Fruit fly (Drosophila melanogaster) whole organism, embryonic: ENCODE results near the gene CG7509.

Experiments used
- Atf6 ChIP-seq: fragments of 200-800 bp; sonication (Bioruptor generic); IDR thresholded peaks from 2 replicates; pipeline ENCODE4 v1.3.6; 2022; ENCODE audit warnings: missing biosample characterization, missing genetic modification characterization
- Awh ChIP-seq: fragments of 200-800 bp; sonication (Bioruptor generic); IDR thresholded peaks from 2 replicates; pipeline ENCODE4, ENCODE4 v1.3.6; 2022; ENCODE audit warnings: missing biosample characterization, missing genetic modification characterization
- B-H2 ChIP-seq: fragments of 200-800 bp; sonication (Bioruptor generic); optimal IDR thresholded peaks from 2 replicates; lab custom pipeline; 2018; ENCODE audit warnings: missing biosample characterization, mild to moderate bottlenecking, missing genetic modification characterization
- CG12219 ChIP-seq: fragments of 200-800 bp; sonication (Bioruptor generic); optimal IDR thresholded peaks from 3 replicates; lab custom pipeline; 2018; ENCODE audit warnings: missing biosample characterization, mild to moderate bottlenecking, missing genetic modification characterization
- CG1647 ChIP-seq: fragments of 200-800 bp; sonication (Bioruptor generic); optimal IDR thresholded peaks from 3 replicates; lab custom pipeline; 2016; ENCODE audit warnings: missing biosample characterization, missing genetic modification characterization
- CG16813 ChIP-seq: fragments of 200-800 bp; sonication (Bioruptor generic); IDR thresholded peaks from 3 replicates; pipeline ENCODE4 v1.3.6; 2022; ENCODE audit warnings: missing biosample characterization, missing genetic modification characterization; ENCODE audit not compliant: partially characterized antibody
- CG16863 ChIP-seq: fragments of 200-800 bp; sonication (Bioruptor generic); optimal IDR thresholded peaks from 3 replicates; lab custom pipeline; 2016; ENCODE audit warnings: missing biosample characterization, missing genetic modification characterization
- CG17361 ChIP-seq: fragments of 200-800 bp; sonication (Bioruptor generic); IDR thresholded peaks from 3 replicates; pipeline ENCODE4 v1.3.6; 2022; ENCODE audit warnings: missing biosample characterization, missing genetic modification characterization
- CG18011 ChIP-seq: fragments of 200-800 bp; sonication (Bioruptor generic); optimal IDR thresholded peaks from 2 replicates; lab custom pipeline; 2017; ENCODE audit warnings: missing biosample characterization, missing genetic modification characterization, mild to moderate bottlenecking, moderate library complexity, missing genotype
- CG2116 ChIP-seq: fragments of 200-800 bp; sonication (Bioruptor generic); optimal IDR thresholded peaks from 3 replicates; lab custom pipeline; 2018; ENCODE audit warnings: missing biosample characterization, mild to moderate bottlenecking, missing genetic modification characterization
- CG2875 ChIP-seq: fragments of 200-800 bp; sonication (Bioruptor generic); optimal IDR thresholded peaks from 2 replicates; lab custom pipeline; 2017; ENCODE audit warnings: missing biosample characterization, mild to moderate bottlenecking, missing genetic modification characterization, missing genetic modification reagents
- CG2889 ChIP-seq: fragments of 200-800 bp; sonication (Bioruptor generic); IDR thresholded peaks from 3 replicates; pipeline ENCODE4 v1.3.6; 2022; ENCODE audit warnings: missing biosample characterization, missing genetic modification characterization
- CG31365 ChIP-seq: fragments of 200-800 bp; sonication (Bioruptor generic); optimal IDR thresholded peaks from 2 replicates; lab custom pipeline; 2018; ENCODE audit warnings: missing biosample characterization, mild to moderate bottlenecking, missing genetic modification characterization
- CG4730 ChIP-seq: fragments of 200-800 bp; sonication (Bioruptor generic); IDR thresholded peaks from 2 replicates; pipeline ENCODE4 v1.3.6; 2022; ENCODE audit warnings: missing biosample characterization, missing genetic modification characterization
- CG5245 ChIP-seq: fragments of 200-800 bp; sonication (Bioruptor generic); optimal IDR thresholded peaks from 3 replicates; lab custom pipeline; 2016; ENCODE audit warnings: missing biosample characterization, missing genetic modification characterization
- CG6683 ChIP-seq: fragments of 200-800 bp; sonication (Bioruptor generic); optimal IDR thresholded peaks from 2 replicates; lab custom pipeline; 2017; ENCODE audit warnings: missing biosample characterization, mild to moderate bottlenecking, missing genetic modification characterization, missing genetic modification reagents
- CG6813 ChIP-seq: fragments of 200-800 bp; sonication (Bioruptor generic); optimal IDR thresholded peaks from 2 replicates; lab custom pipeline; 2017; ENCODE audit warnings: missing biosample characterization, missing genetic modification characterization, mild to moderate bottlenecking, moderate library complexity, missing genetic modification reagents
- CG7963 ChIP-seq: fragments of 200-800 bp; sonication (Bioruptor generic); IDR thresholded peaks from 3 replicates; pipeline ENCODE4 v1.3.6; 2022; ENCODE audit warnings: missing biosample characterization, missing genetic modification characterization; ENCODE audit not compliant: partially characterized antibody
- CG8290 ChIP-seq, 3 experiments: fragments of 200-800 bp; sonication (Bioruptor generic); optimal IDR thresholded peaks; 2 replicates each; lab custom pipeline; 2016 to 2019; ENCODE audit warnings: missing biosample characterization in 3 of 3, missing genetic modification characterization in 3 of 3, mild to moderate bottlenecking in 2 of 3, moderate library complexity in 1 of 3
- CG9437 ChIP-seq: fragments of 200-800 bp; sonication (Bioruptor generic); optimal IDR thresholded peaks from 2 replicates; lab custom pipeline; 2018; ENCODE audit warnings: missing biosample characterization, mild to moderate bottlenecking, missing genetic modification characterization
- Dad ChIP-seq: fragments of 200-800 bp; sonication (Bioruptor generic); optimal IDR thresholded peaks from 3 replicates; lab custom pipeline; 2016; ENCODE audit warnings: missing biosample characterization, missing genetic modification characterization
- Doc2 ChIP-seq: fragments of 200-800 bp; sonication (Bioruptor generic); IDR thresholded peaks from 2 replicates; pipeline ENCODE4 v1.3.6; 2022; ENCODE audit warnings: missing biosample characterization, missing genetic modification characterization
- Ets65A ChIP-seq: fragments of 200-800 bp; sonication (Bioruptor generic); peaks from one replicate; lab custom pipeline; 2016; ENCODE audit warnings: missing biosample characterization, missing genetic modification characterization
- Hr78 ChIP-seq, 2 experiments: fragments of 200-800 bp in 1 of 2; fragments of >200 bp in 1 of 2; sonication (Bioruptor generic) in 1 of 2; optimal IDR thresholded peaks; 2 replicates each; lab custom pipeline; 2017 to 2019; ENCODE audit warnings: missing biosample characterization in 2 of 2, missing genetic modification characterization in 2 of 2, mild to moderate bottlenecking in 1 of 2, moderate library complexity in 1 of 2
- Jarid2 ChIP-seq: fragments of 200-800 bp; sonication (Bioruptor generic); optimal IDR thresholded peaks from 3 replicates; lab custom pipeline; 2017; ENCODE audit warnings: mild to moderate bottlenecking, missing biosample characterization, missing genetic modification reagents, missing genetic modification characterization
- Mrtf ChIP-seq: fragments of 200-800 bp; sonication (Bioruptor generic); IDR thresholded peaks from 3 replicates; pipeline ENCODE4 v1.3.6; 2022; ENCODE audit warnings: missing biosample characterization, missing genetic modification characterization
- Ravus ChIP-seq: fragments of 200-800 bp; sonication (Bioruptor generic); IDR thresholded peaks from 2 replicates; pipeline ENCODE4 v1.3.6; 2022; ENCODE audit warnings: missing biosample characterization, missing genetic modification characterization
- Rfx ChIP-seq: fragments of 200-800 bp; sonication (Bioruptor generic); IDR thresholded peaks from 2 replicates; pipeline ENCODE4 v1.3.6; 2022; ENCODE audit warnings: missing biosample characterization, missing genetic modification characterization
- Xrp1 ChIP-seq: fragments of 200-800 bp; sonication (Bioruptor generic); IDR thresholded peaks from 2 replicates; pipeline ENCODE4 v1.3.6; 2022; ENCODE audit warnings: missing biosample characterization, missing genetic modification characterization
- chn ChIP-seq: fragments of 200-800 bp; sonication (Bioruptor generic); optimal IDR thresholded peaks from 2 replicates; lab custom pipeline; 2016; ENCODE audit warnings: missing biosample characterization, missing genetic modification characterization
- corto ChIP-seq: fragments of 200-800 bp; sonication (Bioruptor generic); optimal IDR thresholded peaks from 2 replicates; lab custom pipeline; 2016; ENCODE audit warnings: missing biosample characterization, mild to moderate bottlenecking, missing genetic modification characterization, moderate library complexity
- cwo ChIP-seq: fragments of 200-800 bp; sonication (Bioruptor generic); optimal IDR thresholded peaks from 3 replicates; lab custom pipeline; 2017; ENCODE audit warnings: missing biosample characterization, missing genetic modification characterization, mild to moderate bottlenecking, moderate library complexity, missing genetic modification reagents
- dysf ChIP-seq: fragments of 200-800 bp; sonication (Bioruptor generic); IDR thresholded peaks from 3 replicates; pipeline ENCODE4 v1.3.6; 2022; ENCODE audit warnings: missing biosample characterization, missing genetic modification characterization
- fd102C ChIP-seq: fragments of 200-800 bp; sonication (Bioruptor generic); optimal IDR thresholded peaks from 2 replicates; lab custom pipeline; 2018; ENCODE audit warnings: missing biosample characterization, mild to moderate bottlenecking, missing genetic modification characterization, moderate library complexity
- gce ChIP-seq: fragments of 200-800 bp; sonication (Bioruptor generic); IDR thresholded peaks from 3 replicates; pipeline ENCODE4 v1.3.6; 2022; ENCODE audit warnings: missing biosample characterization, missing genetic modification characterization
- gem ChIP-seq: fragments of 200-800 bp; sonication (Bioruptor generic); optimal IDR thresholded peaks from 2 replicates; lab custom pipeline; 2019; ENCODE audit warnings: missing biosample characterization, mild to moderate bottlenecking, missing genetic modification characterization, moderate library complexity
- gsb ChIP-seq: fragments of 200-800 bp; sonication (Bioruptor generic); IDR thresholded peaks from 2 replicates; pipeline ENCODE4 v1.3.6; 2022; ENCODE audit warnings: missing biosample characterization, missing genetic modification characterization
- hbn ChIP-seq: fragments of 200-800 bp; sonication (Bioruptor generic); IDR thresholded peaks from 2 replicates; pipeline ENCODE4 v1.3.6; 2022; ENCODE audit warnings: missing biosample characterization, missing genetic modification characterization; ENCODE audit not compliant: partially characterized antibody
- lmd ChIP-seq: fragments of 200-800 bp; sonication (Bioruptor generic); IDR thresholded peaks from 2 replicates; pipeline ENCODE4 v1.3.6; 2022; ENCODE audit warnings: missing biosample characterization, missing genetic modification characterization
- nom ChIP-seq: fragments of 200-800 bp; sonication (Bioruptor generic); optimal IDR thresholded peaks from 2 replicates; lab custom pipeline; 2017; ENCODE audit warnings: missing biosample characterization, missing genetic modification characterization, mild to moderate bottlenecking, moderate library complexity, missing genetic modification reagents
- pho ChIP-seq: fragments of 200-800 bp; sonication (Bioruptor generic); optimal IDR thresholded peaks from 2 replicates; lab custom pipeline; 2016; ENCODE audit warnings: missing biosample characterization, missing genetic modification characterization
- pzg ChIP-seq: fragments of 200-800 bp; sonication (Bioruptor generic); optimal IDR thresholded peaks from 3 replicates; lab custom pipeline; 2018; ENCODE audit warnings: missing biosample characterization, mild to moderate bottlenecking, missing genetic modification characterization, moderate library complexity
- sens-2 ChIP-seq: fragments of 200-800 bp; sonication (Bioruptor generic); IDR thresholded peaks from 2 replicates; pipeline ENCODE4 v1.3.6; 2022; ENCODE audit warnings: missing biosample characterization, missing genetic modification characterization
- sim ChIP-seq: fragments of 200-800 bp; sonication (Bioruptor generic); IDR thresholded peaks from 2 replicates; pipeline ENCODE4 v1.3.6; 2022; ENCODE audit warnings: missing biosample characterization, missing genetic modification characterization
- slbo ChIP-seq: fragments of 200-800 bp; sonication (Bioruptor generic); IDR thresholded peaks from 2 replicates; pipeline ENCODE4 v1.3.6; 2022; ENCODE audit warnings: missing biosample characterization, missing genetic modification characterization
- so ChIP-seq: fragments of 200-800 bp; sonication (Bioruptor generic); IDR thresholded peaks from 3 replicates; pipeline ENCODE4 v1.3.6; 2022; ENCODE audit warnings: missing biosample characterization, missing genetic modification characterization
- stwl ChIP-seq: fragments of 200-800 bp; sonication (Bioruptor generic); optimal IDR thresholded peaks from 3 replicates; lab custom pipeline; 2018; ENCODE audit warnings: missing biosample characterization, mild to moderate bottlenecking, missing genetic modification characterization, moderate library complexity
- trh ChIP-seq: fragments of 200-800 bp; sonication (Bioruptor generic); optimal IDR thresholded peaks from 2 replicates; lab custom pipeline; 2016; ENCODE audit warnings: missing biosample characterization, missing genetic modification characterization

Gene CG7509

dm6 chr3L:4824356-4825138 lies 19.5 kb upstream of the CG7509 start (continued):
- peak; percentile 91 for TF ChIP-seq CG9437 (GFP tag; lab: Kevin White, UChicago)
- TF ChIP-seq Dad (GFP tag; lab: Kevin White, UChicago): peak; percentile 92
- peak; percentile 94 for TF ChIP-seq chn (GFP tag; lab: Kevin White, UChicago)
- TF ChIP-seq gsb: peak; percentile 94
- peak; percentile 88 for TF ChIP-seq trh
- peak; percentile 70 for TF ChIP-seq CG31365
- TF ChIP-seq gce (GFP tag; lab: Robert Waterston, UW): peak; percentile 96
- peak; percentile 96 for TF ChIP-seq CG4730
- peak; percentile 93 for TF ChIP-seq Ets65A (GFP tag; lab: Kevin White, UChicago)
- TF ChIP-seq dysf (GFP tag; lab: Robert Waterston, UW): peak; percentile 98
- peak; percentile 95 for TF ChIP-seq CG12219
- TF ChIP-seq Mrtf (GFP tag; lab: Robert Waterston, UW): peak; percentile 95
- TF ChIP-seq Hr78 (GFP tag; optimal IDR thresholded peaks at IDR 0.05; lab: Kevin White, UChicago): no peak
- peak; percentile 95 for TF ChIP-seq Ravus (GFP tag; lab: Robert Waterston, UW)
- TF ChIP-seq gem (tag; lab: Kevin White, UChicago): peak; percentile 98
- TF ChIP-seq CG18011: peak; percentile 87
- peak; percentile 84 for TF ChIP-seq CG2116 (GFP tag; lab: Kevin White, UChicago)
- TF ChIP-seq CG5245 (GFP tag; lab: Kevin White, UChicago): peak; percentile 92
- peak; percentile 58; the same call in 1 of the 2 replicates for TF ChIP-seq hbn (GFP tag; lab: Robert Waterston, UW)
- TF ChIP-seq Jarid2 (GFP tag; lab: Kevin White, UChicago): peak; percentile 71
- TF ChIP-seq CG2875 (GFP tag; lab: Kevin White, UChicago): peak; percentile 90
- peak; percentile 90 for TF ChIP-seq cwo
- no peak; the same call in 2 of the 3 replicates for TF ChIP-seq CG17361
- TF ChIP-seq Xrp1: peak; percentile 98
- TF ChIP-seq CG6683: peak; percentile 91
- TF ChIP-seq CG2889 (GFP tag; lab: Robert Waterston, UW): peak; percentile 96
- TF ChIP-seq CG16863 (GFP tag; lab: Kevin White, UChicago): peak; percentile 87
- TF ChIP-seq Rfx (GFP tag; lab: Robert Waterston, UW): peak; percentile 97
- peak; percentile 97 for TF ChIP-seq Awh (GFP tag; lab: Robert Waterston, UW)
- TF ChIP-seq Doc2: peak; percentile 77
- TF ChIP-seq so (GFP tag; lab: Robert Waterston, UW): peak; percentile 98
- peak; percentile 89 for TF ChIP-seq corto (GFP tag; lab: Kevin White, UChicago)
- TF ChIP-seq sens-2 (GFP tag; lab: Robert Waterston, UW): peak; percentile 91
- TF ChIP-seq stwl (tag; lab: Kevin White, UChicago): peak; percentile 68
- TF ChIP-seq Atf6 (GFP tag; lab: Robert Waterston, UW): peak; percentile 98
- no peak; the same call in 2 of the 3 replicates for TF ChIP-seq CG16813 (GFP tag; lab: Robert Waterston, UW)
- TF ChIP-seq slbo (GFP tag; lab: Robert Waterston, UW): peak; percentile 98
- peak; percentile 85 for TF ChIP-seq sim (GFP tag; lab: Robert Waterston, UW)
- peak; percentile 94 for TF ChIP-seq pho (GFP tag; lab: Kevin White, UChicago)
- peak; percentile 98 for TF ChIP-seq lmd (GFP tag; lab: Robert Waterston, UW)
- no peak for TF ChIP-seq nom
- TF ChIP-seq CG7963 (GFP tag; lab: Robert Waterston, UW): no peak
- TF ChIP-seq B-H2 (GFP tag; lab: Kevin White, UChicago): peak; percentile 27
- TF ChIP-seq pzg (GFP tag; lab: Kevin White, UChicago): peak; percentile 42
- peak; percentile 65 for TF ChIP-seq fd102C (GFP tag; lab: Kevin White, UChicago)
- peak; percentile 91 for TF ChIP-seq CG1647 (GFP tag; lab: Kevin White, UChicago)
- TF ChIP-seq CG8290 (GFP tag; optimal IDR thresholded peaks at IDR 0.05; lab: Kevin White, UChicago): no peak
- TF ChIP-seq CG8290 (tag; optimal IDR thresholded peaks at IDR 0.05; lab: Kevin White, UChicago): peak in 1 of 2 experiments; percentile 53
- TF ChIP-seq CG6813: peak; percentile 91
